Fruit fly (Drosophila melanogaster): Measurements from ENCODE around the gene CG33635.

The CG33635 gene

dm6 chr2L:160581-161452, 2.4 kb upstream of the CG33635 start (continued):
- TF ChIP-seq BtbVII (GFP tag; optimal IDR thresholded peaks at IDR 0.05) = peak; percentile 43
- TF ChIP-seq MTF-1 (GFP tag; optimal IDR thresholded peaks at IDR 0.05; ENCODE audit: borderline replicate concordance) = peak; percentile 54
- no peak for TF ChIP-seq esg (GFP tag; conservative IDR thresholded peaks at IDR 0.05)
- no peak for TF ChIP-seq pita (GFP tag; optimal IDR thresholded peaks at IDR 0.05)
- TF ChIP-seq cad (GFP tag; optimal IDR thresholded peaks at IDR 0.05) = no peak
- no peak for TF ChIP-seq wor (GFP tag; IDR thresholded peaks at IDR 0.05)
- no peak for TF ChIP-seq kah (GFP tag; optimal IDR thresholded peaks at IDR 0.05)
- no peak for TF ChIP-seq CG1024 (GFP tag; IDR thresholded peaks at IDR 0.05)
- TF ChIP-seq inv (GFP tag; IDR thresholded peaks at IDR 0.05; ENCODE audit: partially characterized antibody) = no peak
- TF ChIP-seq CG9797 (GFP tag; optimal IDR thresholded peaks at IDR 0.05) = no peak
- peak; percentile 43 for TF ChIP-seq CG1603 (tag; optimal IDR thresholded peaks at IDR 0.05)
- no peak for TF ChIP-seq btn (GFP tag; optimal IDR thresholded peaks at IDR 0.05)
- TF ChIP-seq CG15479 (GFP tag; optimal IDR thresholded peaks at IDR 0.05) = peak; percentile 39
- TF ChIP-seq CG5180 (GFP tag; optimal IDR thresholded peaks at IDR 0.05) = no peak
- no peak for TF ChIP-seq luna (GFP tag; optimal IDR thresholded peaks at IDR 0.05)
- peak; percentile 90 for TF ChIP-seq sug (tag; optimal IDR thresholded peaks at IDR 0.05)
- TF ChIP-seq CG9437 (GFP tag; optimal IDR thresholded peaks at IDR 0.05) = no peak
- peak; percentile 10 for TF ChIP-seq Meics (GFP tag; optimal IDR thresholded peaks at IDR 0.05)
- TF ChIP-seq bigmax (GFP tag; optimal IDR thresholded peaks at IDR 0.05) = no peak
- TF ChIP-seq corto (GFP tag; optimal IDR thresholded peaks at IDR 0.05) = peak; percentile 88
- no peak for TF ChIP-seq CG8944 (GFP tag; optimal IDR thresholded peaks at IDR 0.05)
- no peak for TF ChIP-seq gfzf (GFP tag; optimal IDR thresholded peaks at IDR 0.05)
- peak; percentile 8 for TF ChIP-seq Bdp1 (GFP tag; optimal IDR thresholded peaks at IDR 0.05)
- no peak for TF ChIP-seq Elba2 (GFP tag; optimal IDR thresholded peaks at IDR 0.05)
- no peak for TF ChIP-seq CG6272 (GFP tag; IDR thresholded peaks at IDR 0.05)
- TF ChIP-seq pfk (GFP tag; optimal IDR thresholded peaks at IDR 0.05) = peak; percentile 51
- no peak for TF ChIP-seq CG13624 (GFP tag; optimal IDR thresholded peaks at IDR 0.05)
- TF ChIP-seq Nf-YA (GFP tag; IDR thresholded peaks at IDR 0.05) = no peak
- TF ChIP-seq Drgx (GFP tag; IDR thresholded peaks at IDR 0.05) = no peak
- TF ChIP-seq CG17912 (GFP tag; optimal IDR thresholded peaks at IDR 0.05) = peak; percentile 59
- no peak for TF ChIP-seq tgo (GFP tag; IDR thresholded peaks at IDR 0.05)
- TF ChIP-seq ab (GFP tag; optimal IDR thresholded peaks at IDR 0.05) = no peak
- TF ChIP-seq D19B (GFP tag; optimal IDR thresholded peaks at IDR 0.05) = no peak
- peak; percentile 9 to 47 for TF ChIP-seq Pdp1 (GFP tag; optimal IDR thresholded peaks at IDR 0.05)
- no peak for TF ChIP-seq CG3281 (GFP tag; optimal IDR thresholded peaks at IDR 0.05)
- TF ChIP-seq Aef1 (GFP tag; IDR thresholded peaks at IDR 0.05) = no peak
- peak; percentile 95 for TF ChIP-seq B-H2 (GFP tag; optimal IDR thresholded peaks at IDR 0.05)
- TF ChIP-seq Gsc (GFP tag; IDR thresholded peaks at IDR 0.05) = no peak
- TF ChIP-seq Poxn (GFP tag; IDR thresholded peaks at IDR 0.05) = no peak
- no peak for TF ChIP-seq ham (GFP tag; IDR thresholded peaks at IDR 0.05)
- TF ChIP-seq CG9727 (GFP tag; optimal IDR thresholded peaks at IDR 0.05) = peak; percentile 37
- TF ChIP-seq CG4707 (GFP tag; optimal IDR thresholded peaks at IDR 0.05) = no peak
- TF ChIP-seq vvl (GFP tag; IDR thresholded peaks at IDR 0.05) = no peak
- peak; percentile 55 for TF ChIP-seq CG8478 (optimal IDR thresholded peaks at IDR 0.05)
- TF ChIP-seq aop (GFP tag; IDR thresholded peaks at IDR 0.05) = no peak
- TF ChIP-seq CG8290 (GFP tag; optimal IDR thresholded peaks at IDR 0.05) = no peak
- peak in 1 of 2 experiments; percentile 5 for TF ChIP-seq CG8290 (tag; optimal IDR thresholded peaks at IDR 0.05)
- no peak for TF ChIP-seq CG2875 (GFP tag; optimal IDR thresholded peaks at IDR 0.05)
- no peak for TF ChIP-seq Usf (GFP tag; optimal IDR thresholded peaks at IDR 0.05)
- TF ChIP-seq E2f2 (GFP tag; IDR thresholded peaks at IDR 0.05) = no peak
- no peak for TF ChIP-seq Sox100B (GFP tag; optimal IDR thresholded peaks at IDR 0.05)
